Worm (Caenorhabditis elegans) whole organism, early embryonic: ENCODE results near the gene T03G6.1.

Experiments used
- B0310.2 ChIP-seq: sonication (generic microtip); optimal IDR thresholded peaks from 2 replicates; lab custom pipeline; 2016; ENCODE audit warnings: mild to moderate bottlenecking, missing genetic modification characterization, missing compliant biosample characterization
- F13C5.2 ChIP-seq: sonication (generic microtip); optimal IDR thresholded peaks from 2 replicates; lab custom pipeline; 2017; ENCODE audit warnings: mild to moderate bottlenecking, missing genetic modification characterization, inconsistent platforms, missing compliant biosample characterization
- ama-1 ChIP-seq: fragments of 150-350 bp; optimal IDR thresholded peaks from 2 replicates; lab custom pipeline; 2014
- ets-7 ChIP-seq: sonication (generic microtip); optimal IDR thresholded peaks from 2 replicates; lab custom pipeline; 2016; ENCODE audit warnings: missing genotype, missing genetic modification characterization, missing compliant biosample characterization
- flt-1 ChIP-seq: fragments of 200-800 bp; sonication (Bioruptor generic); IDR thresholded peaks from 2 replicates; pipeline ENCODE4 v1.3.6; 2022; ENCODE audit warnings: missing genetic modification characterization, missing compliant biosample characterization
- hmbx-1 ChIP-seq: sonication (generic microtip); optimal IDR thresholded peaks from 2 replicates; lab custom pipeline; 2016; ENCODE audit warnings: mild to moderate bottlenecking, missing genetic modification characterization, missing compliant biosample characterization
- hmg-4 ChIP-seq: fragments of 200-800 bp; sonication (Bioruptor generic); optimal IDR thresholded peaks from 2 replicates; lab custom pipeline; 2018; ENCODE audit warnings: mild to moderate bottlenecking, missing genetic modification characterization, missing compliant biosample characterization
- hnd-1 ChIP-seq: sonication (generic microtip); optimal IDR thresholded peaks from 2 replicates; lab custom pipeline; 2016; ENCODE audit warnings: missing genetic modification characterization, missing compliant biosample characterization
- pes-1 ChIP-seq: fragments of 200-800 bp; sonication (Bioruptor generic); IDR thresholded peaks from 2 replicates; pipeline ENCODE4 v1.3.6; 2022; ENCODE audit warnings: missing genetic modification reagents, missing genetic modification characterization, missing compliant biosample characterization
- scrt-1 ChIP-seq: fragments of 200-800 bp; sonication (Bioruptor generic); IDR thresholded peaks from 2 replicates; pipeline ENCODE4 v1.3.6; 2022; ENCODE audit warnings: missing genetic modification characterization, missing compliant biosample characterization
- sea-1 ChIP-seq: fragments of 200-800 bp; sonication (Bioruptor generic); conservative IDR thresholded peaks from 2 replicates; pipeline ENCODE4 v1.3.6; 2022; ENCODE audit warnings: missing genetic modification characterization, missing compliant biosample characterization
- tbx-11 ChIP-seq: fragments of 200-800 bp; sonication (Bioruptor generic); IDR thresholded peaks from 2 replicates; pipeline ENCODE4 v1.3.6; 2022; ENCODE audit warnings: missing genetic modification characterization, missing compliant biosample characterization
- tra-4 ChIP-seq: sonication (generic microtip); optimal IDR thresholded peaks from 2 replicates; lab custom pipeline; 2017; ENCODE audit warnings: missing genetic modification characterization, missing compliant biosample characterization

DNA sequence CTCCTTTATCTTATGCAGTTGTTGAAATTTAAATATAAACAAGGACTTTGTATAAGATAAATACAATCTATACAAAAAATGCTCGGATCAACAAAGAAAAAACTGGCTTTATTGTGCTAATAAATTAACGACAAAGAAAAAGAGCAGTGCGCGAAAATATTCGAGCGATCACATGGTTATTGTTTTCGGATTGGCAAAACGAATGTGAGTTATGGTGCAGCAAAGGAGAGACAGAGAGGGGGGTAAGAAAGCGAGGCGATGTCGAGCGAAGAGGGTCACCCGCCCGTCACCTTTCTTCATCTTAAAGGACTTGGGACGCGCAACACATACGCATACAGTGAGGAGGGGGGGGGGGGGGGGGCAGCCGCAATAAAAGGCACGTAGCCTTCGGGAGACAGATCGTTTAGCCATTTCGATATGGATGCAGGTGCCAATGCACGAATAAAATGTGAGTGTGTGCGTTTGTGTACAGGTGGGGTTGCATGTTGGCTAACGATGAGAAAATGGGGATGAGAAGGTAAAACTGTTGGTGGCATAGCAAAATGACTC is 24.8 kb upstream of the T03G6.1 start:
- TF ChIP-seq ama-1 (lab: Kevin White, UChicago) (no peak), hmbx-1 (no peak), flt-1 (GFP tag; lab: Robert Waterston, UW) (no peak), hnd-1 (tag; lab: Kevin White, UChicago) (no peak), hmg-4 (peak; percentile 87), B0310.2 (no peak), pes-1 (GFP tag; lab: Robert Waterston, UW) (no peak), F13C5.2 (tag; lab: Kevin White, UChicago) (no peak), scrt-1 (no peak), sea-1 (0 out of 2 replicates have a peak, but pooled peaks have one; percentile 31), tbx-11 (GFP tag; lab: Robert Waterston, UW) (no peak), tra-4 (tag; lab: Kevin White, UChicago) (no peak), ets-7 (tag; lab: Kevin White, UChicago) (no peak)
